Worm (Caenorhabditis elegans) whole organism, young adult: ENCODE measurements around the gene F45H10.2.

ENCODE experiments used
- B0019.2 ChIP-seq: fragments of 200-800 bp; sonication (Bioruptor generic); conservative IDR thresholded peaks from 2 replicates; pipeline ENCODE4 v1.3.6; 2022; ENCODE audit warnings: missing genetic modification reagents, missing genetic modification characterization, missing compliant biosample characterization
- C06A6.2 ChIP-seq: fragments of 200-800 bp; sonication (Bioruptor generic); conservative IDR thresholded peaks from 2 replicates; pipeline ENCODE4 v1.3.6; 2022; ENCODE audit warnings: missing genetic modification characterization, missing compliant biosample characterization
- F23B12.7 ChIP-seq: sonication (generic microtip); optimal IDR thresholded peaks from 2 replicates; lab custom pipeline; 2017; ENCODE audit warnings: missing genetic modification characterization, mild to moderate bottlenecking, missing compliant biosample characterization, antibody characterized with exemption, moderate library complexity; ENCODE audit not compliant: insufficient read depth
- K12H6.12 ChIP-seq: fragments of 200-800 bp; sonication (Bioruptor generic); optimal IDR thresholded peaks from 2 replicates; lab custom pipeline; 2018; ENCODE audit warnings: mild to moderate bottlenecking, missing genetic modification characterization, missing compliant biosample characterization
- T07F8.4 ChIP-seq: sonication (generic microtip); optimal IDR thresholded peaks from 2 replicates; lab custom pipeline; 2016; ENCODE audit warnings: mild to moderate bottlenecking, missing genetic modification characterization, moderate library complexity, missing compliant biosample characterization
- T26A5.8 ChIP-seq: sonication (generic microtip); optimal IDR thresholded peaks from 2 replicates; lab custom pipeline; 2016; ENCODE audit warnings: missing genetic modification characterization, missing compliant biosample characterization
- athp-1 ChIP-seq: sonication (generic microtip); optimal IDR thresholded peaks from 2 replicates; lab custom pipeline; 2017; ENCODE audit warnings: mild to moderate bottlenecking, missing genetic modification characterization, missing compliant biosample characterization
- attf-5 ChIP-seq: fragments of 200-800 bp; sonication (Bioruptor generic); optimal IDR thresholded peaks from 2 replicates; lab custom pipeline; 2018; ENCODE audit warnings: mild to moderate bottlenecking, missing genetic modification characterization, missing compliant biosample characterization
- bed-2 ChIP-seq: fragments of 200-800 bp; sonication (Bioruptor generic); IDR thresholded peaks from 2 replicates; pipeline ENCODE4 v1.3.6; 2022; ENCODE audit warnings: missing genetic modification reagents, missing genetic modification characterization, missing compliant biosample characterization
- ccch-3 ChIP-seq: fragments of 200-800 bp; sonication (Bioruptor generic); optimal IDR thresholded peaks from 2 replicates; lab custom pipeline; 2018; ENCODE audit warnings: mild to moderate bottlenecking, missing genetic modification characterization, missing compliant biosample characterization
- cebp-1 ChIP-seq, 2 experiments: fragments of 200-800 bp in 1 of 2; sonication (Bioruptor generic) in 1 of 2; sonication (generic microtip) in 1 of 2; IDR thresholded peaks in 1 of 2; optimal IDR thresholded peaks in 1 of 2; 2 replicates each; pipeline versions ENCODE4 v1.3.6 to Lab custom; 2017 to 2022; ENCODE audit warnings: missing compliant biosample characterization in 2 of 2, missing genetic modification characterization in 2 of 2, mild to moderate bottlenecking in 1 of 2, missing genetic modification reagents in 1 of 2, moderate library complexity in 1 of 2
- ceh-100 ChIP-seq: fragments of 200-800 bp; sonication (Bioruptor generic); IDR thresholded peaks from 2 replicates; pipeline ENCODE4 v1.3.6; 2022; ENCODE audit warnings: missing genetic modification reagents, missing genetic modification characterization, missing compliant biosample characterization
- dox-1 ChIP-seq: fragments of 200-800 bp; sonication (Bioruptor generic); IDR thresholded peaks from 2 replicates; pipeline ENCODE4 v1.3.6; 2022; ENCODE audit warnings: missing genetic modification reagents, missing genetic modification characterization, missing compliant biosample characterization
- dpff-1 ChIP-seq: sonication (generic microtip); optimal IDR thresholded peaks from 2 replicates; lab custom pipeline; 2017; ENCODE audit warnings: mild to moderate bottlenecking, missing genetic modification characterization, missing compliant biosample characterization
- gei-17 ChIP-seq: fragments of 200-800 bp; sonication (Bioruptor generic); optimal IDR thresholded peaks from 2 replicates; lab custom pipeline; 2018; ENCODE audit warnings: mild to moderate bottlenecking, missing genetic modification characterization, missing compliant biosample characterization
- hlh-12 ChIP-seq: sonication (generic microtip); optimal IDR thresholded peaks from 2 replicates; lab custom pipeline; 2016; ENCODE audit warnings: missing genetic modification characterization, missing compliant biosample characterization
- hmg-20 ChIP-seq: fragments of 200-800 bp; sonication (Bioruptor generic); IDR thresholded peaks from 2 replicates; pipeline ENCODE4 v1.3.6; 2022; ENCODE audit warnings: missing genetic modification reagents, missing genetic modification characterization, missing compliant biosample characterization
- hrde-1 ChIP-seq: sonication (generic microtip); optimal IDR thresholded peaks from 2 replicates; lab custom pipeline; 2016; ENCODE audit warnings: missing genetic modification characterization, mild to moderate bottlenecking, missing compliant biosample characterization, moderate library complexity, missing genotype, missing genetic modification reagents, borderline replicate concordance
- let-526 ChIP-seq: fragments of 200-800 bp; sonication (Bioruptor generic); IDR thresholded peaks from 2 replicates; pipeline ENCODE4 v1.3.6; 2022; ENCODE audit warnings: missing genetic modification reagents, missing genetic modification characterization, missing compliant biosample characterization
- lin-40 ChIP-seq: sonication (generic microtip); optimal IDR thresholded peaks from 2 replicates; lab custom pipeline; 2016; ENCODE audit warnings: missing genetic modification characterization, mild to moderate bottlenecking, missing compliant biosample characterization, missing genotype, missing genetic modification reagents
- lin-54 ChIP-seq: fragments of 200-800 bp; sonication (Bioruptor generic); optimal IDR thresholded peaks from 2 replicates; lab custom pipeline; 2018; ENCODE audit warnings: mild to moderate bottlenecking, missing genetic modification characterization, missing compliant biosample characterization
- lir-1 ChIP-seq: fragments of 200-800 bp; sonication (Bioruptor generic); conservative IDR thresholded peaks from 2 replicates; pipeline ENCODE4 v1.3.6; 2022; ENCODE audit warnings: missing genetic modification reagents, missing genetic modification characterization, missing compliant biosample characterization
- mcd-1 ChIP-seq: fragments of 200-800 bp; sonication (Bioruptor generic); IDR thresholded peaks from 2 replicates; pipeline ENCODE4 v1.3.6; 2022; ENCODE audit warnings: missing genetic modification reagents, missing genetic modification characterization, missing compliant biosample characterization
- mel-28 ChIP-seq: sonication (generic microtip); optimal IDR thresholded peaks from 2 replicates; lab custom pipeline; 2016; ENCODE audit warnings: borderline replicate concordance, mild to moderate bottlenecking, missing genetic modification characterization, missing compliant biosample characterization
- nfya-2 ChIP-seq: fragments of 200-800 bp; sonication (Bioruptor generic); IDR thresholded peaks from 2 replicates; pipeline ENCODE4 v1.3.6; 2022; ENCODE audit warnings: missing genetic modification reagents, missing genetic modification characterization, missing compliant biosample characterization
- nhr-27 ChIP-seq: fragments of 200-800 bp; sonication (Bioruptor generic); optimal IDR thresholded peaks from 2 replicates; lab custom pipeline; 2018; ENCODE audit warnings: mild to moderate bottlenecking, missing genetic modification characterization, moderate library complexity, missing compliant biosample characterization
- rcor-1 ChIP-seq: fragments of 200-800 bp; sonication (Bioruptor generic); IDR thresholded peaks from 2 replicates; pipeline ENCODE4 v1.3.6; 2022; ENCODE audit warnings: missing genetic modification reagents, missing genetic modification characterization, missing compliant biosample characterization
- rec-8 ChIP-seq, 2 experiments: sonication (generic microtip); optimal IDR thresholded peaks; 2 replicates each; lab custom pipeline; 2016; ENCODE audit warnings: mild to moderate bottlenecking in 2 of 2, missing genetic modification characterization in 2 of 2, missing genetic modification reagents in 2 of 2, missing genotype in 2 of 2, missing biosample characterization in 1 of 2, missing compliant biosample characterization in 1 of 2, moderate library complexity in 1 of 2
- rpc-1 ChIP-seq, 2 experiments: fragments of 150-350 bp in 1 of 2; sonication (generic microtip) in 1 of 2; optimal IDR thresholded peaks; 2 replicates each; lab custom pipeline; 2014 to 2018; ENCODE audit warnings: missing biosample characterization in 1 of 2, missing genetic modification characterization in 1 of 2, missing genetic modification reagents in 1 of 2, missing genotype in 1 of 2
- sea-2 ChIP-seq: fragments of 200-800 bp; sonication (Bioruptor generic); IDR thresholded peaks from 2 replicates; pipeline ENCODE4 v1.3.6; 2022; ENCODE audit warnings: missing genetic modification characterization, missing compliant biosample characterization
- snpc-4 ChIP-seq, 5 experiments: fragments of 150-350 bp in 1 of 5; sonication (generic microtip) in 4 of 5; optimal IDR thresholded peaks; 2 replicates each; lab custom pipeline; 2014 to 2018; ENCODE audit warnings: missing genetic modification characterization in 5 of 5, missing biosample characterization in 3 of 5, antibody characterized with exemption in 2 of 5, mild to moderate bottlenecking in 2 of 5, missing compliant biosample characterization in 2 of 5, missing genotype in 2 of 5, moderate library complexity in 2 of 5, missing genetic modification reagents in 1 of 5
- tbx-9 ChIP-seq: sonication (generic microtip); optimal IDR thresholded peaks from 2 replicates; lab custom pipeline; 2016; ENCODE audit warnings: borderline replicate concordance, missing genetic modification characterization, inconsistent platforms, missing compliant biosample characterization
- xnd-1 ChIP-seq: sonication (generic microtip); optimal IDR thresholded peaks from 2 replicates; lab custom pipeline; 2016; ENCODE audit warnings: missing genotype, missing genetic modification reagents, missing genetic modification characterization, missing compliant biosample characterization
- ztf-22 ChIP-seq: fragments of 200-800 bp; sonication (Bioruptor generic); optimal IDR thresholded peaks from 2 replicates; lab custom pipeline; 2018; ENCODE audit warnings: mild to moderate bottlenecking, missing genetic modification characterization, moderate library complexity, missing compliant biosample characterization

F45H10.2 gene

ce11 chrII:13481781-13482455, 10.9 kb downstream of the F45H10.2 start, which contains the start of gene E01G4.6:
E01G4.6 (plus strand) TSS chrII:13482405.
- no peak for TF ChIP-seq ccch-3 (GFP tag; lab: Kevin White, UChicago)
- TF ChIP-seq lin-54 (GFP tag; lab: Kevin White, UChicago), result no peak
- no peak for TF ChIP-seq dox-1
- no peak for TF ChIP-seq xnd-1 (tag; lab: Kevin White, UChicago)
- no peak for TF ChIP-seq let-526
- TF ChIP-seq F23B12.7 (tag; lab: Kevin White, UChicago), result no peak
- TF ChIP-seq ztf-22 (GFP tag; lab: Kevin White, UChicago), result no peak
- TF ChIP-seq hlh-12, result no peak
- no peak for TF ChIP-seq athp-1 (tag; lab: Kevin White, UChicago)
- TF ChIP-seq mel-28 (tag; lab: Kevin White, UChicago), result no peak
- no peak for TF ChIP-seq ceh-100
- TF ChIP-seq sea-2 (GFP tag; lab: Robert Waterston, UW), result no peak
- TF ChIP-seq hrde-1 (tag; lab: Kevin White, UChicago), result no peak
- TF ChIP-seq bed-2, result no peak
- TF ChIP-seq tbx-9 (tag; lab: Kevin White, UChicago), result no peak
- no peak for TF ChIP-seq lir-1 (GFP tag; lab: Robert Waterston, UW)
- TF ChIP-seq nfya-2 (GFP tag; lab: Robert Waterston, UW), result no peak

- no peak for TF ChIP-seq T26A5.8 (tag; lab: Kevin White, UChicago)
- TF ChIP-seq C06A6.2, result no peak
- TF ChIP-seq hmg-20, result no peak
- no peak for TF ChIP-seq cebp-1 (GFP tag; IDR thresholded peaks at IDR 0.05; lab: Robert Waterston, UW)
- no peak for TF ChIP-seq cebp-1 (tag; optimal IDR thresholded peaks at IDR 0.05; lab: Kevin White, UChicago)
- TF ChIP-seq nhr-27 (tag; lab: Kevin White, UChicago), result no peak
- no peak for TF ChIP-seq K12H6.12 (tag; lab: Kevin White, UChicago)
- no peak for TF ChIP-seq rec-8 (tag; optimal IDR thresholded peaks at IDR 0.05; lab: Kevin White, UChicago)
- TF ChIP-seq dpff-1 (tag; lab: Kevin White, UChicago), result no peak
- no peak for TF ChIP-seq ccch-3 (GFP tag; lab: Kevin White, UChicago)
- no peak for TF ChIP-seq rpc-1 (optimal IDR thresholded peaks at IDR 0.05; lab: Kevin White, UChicago)
- TF ChIP-seq rpc-1 (tag; optimal IDR thresholded peaks at IDR 0.05; lab: Kevin White, UChicago), result no peak
- no peak for TF ChIP-seq B0019.2 (GFP tag; lab: Robert Waterston, UW)
Measured at ce11 chrII:13479424-13479823, 13.4 kb downstream of the F45H10.2 start.

ce11 chrII:13477230-13477629, 15.6 kb downstream of the F45H10.2 start:
- TF ChIP-seq gei-17 (GFP tag; lab: Kevin White, UChicago), result no peak
- TF ChIP-seq rcor-1 (GFP tag; lab: Robert Waterston, UW), result no peak
- peak; percentile 26 for TF ChIP-seq lin-40 (tag; lab: Kevin White, UChicago)
- no peak for TF ChIP-seq T07F8.4 (tag; lab: Kevin White, UChicago)
- peak; percentile 20 for TF ChIP-seq attf-5 (GFP tag; lab: Kevin White, UChicago)
- peak; percentile 93 for TF ChIP-seq mcd-1 (GFP tag; lab: Robert Waterston, UW)
- no peak for TF ChIP-seq snpc-4 (GFP tag; optimal IDR thresholded peaks at IDR 0.05; lab: Kevin White, UChicago)
- peak in 1 of 4 experiments; percentile 23 for TF ChIP-seq snpc-4 (tag; optimal IDR thresholded peaks at IDR 0.05; lab: Kevin White, UChicago)
